Worm (Caenorhabditis elegans) whole organism, early embryonic: Measurements from ENCODE around the gene ZK180.7.

Experiments
- ama-1 ChIP-seq: fragments of 150-350 bp; optimal IDR thresholded peaks from 2 replicates; lab custom pipeline; 2014
- ceh-36 ChIP-seq: sonication (generic microtip); optimal IDR thresholded peaks from 2 replicates; lab custom pipeline; 2016; ENCODE audit warnings: missing genetic modification characterization, inconsistent platforms, missing compliant biosample characterization
- hmg-4 ChIP-seq: fragments of 200-800 bp; sonication (Bioruptor generic); optimal IDR thresholded peaks from 2 replicates; lab custom pipeline; 2018; ENCODE audit warnings: mild to moderate bottlenecking, missing genetic modification characterization, missing compliant biosample characterization

- TF ChIP-seq ceh-36 (tag; lab: Kevin White, UChicago) (no peak), hmg-4 (GFP tag; lab: Kevin White, UChicago) (no peak), ama-1 (no peak)
These were observed 27.2 kb upstream of the ZK180.7 start, which contains the start of gene M01H9.2 for ce11 chrIV:4463132-4463531.
